Worm (Caenorhabditis elegans): ENCODE results near the gene str-140.

The str-140 gene

ce11 chrV:8085141-8085540 is 17.4 kb upstream of the str-140 start, which contains the start of gene C09H5.7:
TSS of gene C09H5.7 (minus strand) at chrV:8085241.
- TF ChIP-seq ztf-4 (tag; optimal IDR thresholded peaks at IDR 0.05) (no peak), egl-27 (tag; optimal IDR thresholded peaks at IDR 0.05) (no peak), nhr-11 (tag; optimal IDR thresholded peaks at IDR 0.05) (no peak), alr-1 (tag; optimal IDR thresholded peaks at IDR 0.05) (no peak), lin-11 (tag; optimal IDR thresholded peaks at IDR 0.05) (no peak), blmp-1 (tag; optimal IDR thresholded peaks at IDR 0.05; ENCODE audit: insufficient read depth) (no peak), snpc-4 (tag; optimal IDR thresholded peaks at IDR 0.05) (no peak), ZK546.5 (tag; optimal IDR thresholded peaks at IDR 0.05) (no peak), Y55F3AM.14 (GFP tag; optimal IDR thresholded peaks at IDR 0.05) (no peak), nhr-25 (tag; optimal IDR thresholded peaks at IDR 0.05) (no peak), lsy-2 (tag; optimal IDR thresholded peaks at IDR 0.05) (no peak), sem-4 (tag; optimal IDR thresholded peaks at IDR 0.05) (no peak), gmeb-1 (tag; optimal IDR thresholded peaks at IDR 0.05) (no peak), unc-62 (GFP tag; optimal IDR thresholded peaks at IDR 0.05) (no peak), fos-1 (tag; optimal IDR thresholded peaks at IDR 0.05) (no peak)

ce11 chrV:8081579-8081978 is 13.9 kb upstream of the str-140 start, which contains the start of gene str-131:
TSS of gene str-131 (minus strand) at chrV:8081679.
- TF ChIP-seq aly-2 (tag; optimal IDR thresholded peaks at IDR 0.05) (no peak), zag-1 (tag; optimal IDR thresholded peaks at IDR 0.05) (no peak), peb-1 (tag; optimal IDR thresholded peaks at IDR 0.05) (no peak), unc-39 (tag; optimal IDR thresholded peaks at IDR 0.05) (no peak), nhr-10 (tag; optimal IDR thresholded peaks at IDR 0.05) (no peak), ztf-11 (tag; optimal IDR thresholded peaks at IDR 0.05) (no peak), fos-1 (tag; optimal IDR thresholded peaks at IDR 0.05) (no peak)

ce11 chrV:8079813-8080212 is 12.1 kb upstream of the str-140 start:
- no peak for TF ChIP-seq aly-2 (tag; optimal IDR thresholded peaks at IDR 0.05)
- peak; percentile 51 for TF ChIP-seq blmp-1 (tag; optimal IDR thresholded peaks at IDR 0.05; ENCODE audit: insufficient read depth)
- no peak for TF ChIP-seq mab-5 (tag; optimal IDR thresholded peaks at IDR 0.05)
- no peak for TF ChIP-seq crh-2 (tag; optimal IDR thresholded peaks at IDR 0.05)
- TF ChIP-seq lin-11 (tag; optimal IDR thresholded peaks at IDR 0.05) = no peak
- TF ChIP-seq egl-27 (tag; optimal IDR thresholded peaks at IDR 0.05) = peak; percentile 17
- TF ChIP-seq sma-9 (GFP tag; optimal IDR thresholded peaks at IDR 0.05) = peak; percentile 77
- TF ChIP-seq sma-9 (tag; optimal IDR thresholded peaks at IDR 0.05) = no peak
- no peak for TF ChIP-seq Y55F3AM.14 (GFP tag; optimal IDR thresholded peaks at IDR 0.05)
- no peak for TF ChIP-seq nhr-6 (tag; optimal IDR thresholded peaks at IDR 0.05)
- peak; percentile 71 for TF ChIP-seq nhr-25 (tag; optimal IDR thresholded peaks at IDR 0.05)
- TF ChIP-seq nhr-11 (tag; optimal IDR thresholded peaks at IDR 0.05) = no peak
- TF ChIP-seq nhr-77 (tag; optimal IDR thresholded peaks at IDR 0.05) = no peak
- no peak for TF ChIP-seq ama-1 (optimal IDR thresholded peaks at IDR 0.05)
- TF ChIP-seq sma-3 (GFP tag; optimal IDR thresholded peaks at IDR 0.05) = peak; percentile 5
- TF ChIP-seq elt-1 (tag; optimal IDR thresholded peaks at IDR 0.05) = no peak
- no peak for TF ChIP-seq ceh-82 (tag; optimal IDR thresholded peaks at IDR 0.05)
- no peak for TF ChIP-seq ZK546.5 (tag; optimal IDR thresholded peaks at IDR 0.05)

ce11 chrV:8075712-8076111 is 8.0 kb upstream of the str-140 start, which contains the start of gene catp-3:
TSS of gene catp-3 (plus strand) at chrV:8076012.
- TF ChIP-seq Y55F3AM.14 (GFP tag; optimal IDR thresholded peaks at IDR 0.05) (no peak), nhr-129 (tag; optimal IDR thresholded peaks at IDR 0.05) (no peak), sma-3 (GFP tag; optimal IDR thresholded peaks at IDR 0.05) (no peak), lin-39 (tag; optimal IDR thresholded peaks at IDR 0.05) (no peak), unc-55 (GFP tag; optimal IDR thresholded peaks at IDR 0.05) (no peak), mbf-1 (tag; optimal IDR thresholded peaks at IDR 0.05) (no peak), unc-62 (GFP tag; optimal IDR thresholded peaks at IDR 0.05) (no peak), gmeb-1 (tag; optimal IDR thresholded peaks at IDR 0.05) (no peak), lsy-2 (tag; optimal IDR thresholded peaks at IDR 0.05) (no peak), nhr-10 (tag; optimal IDR thresholded peaks at IDR 0.05) (no peak), zag-1 (tag; optimal IDR thresholded peaks at IDR 0.05) (no peak), mab-5 (tag; optimal IDR thresholded peaks at IDR 0.05) (no peak), ZK546.5 (tag; optimal IDR thresholded peaks at IDR 0.05) (no peak), blmp-1 (tag; optimal IDR thresholded peaks at IDR 0.05; ENCODE audit: insufficient read depth) (no peak), lin-11 (tag; optimal IDR thresholded peaks at IDR 0.05) (no peak), ztf-1 (GFP tag; conservative IDR thresholded peaks at IDR 0.05) (no peak)

All from whole organism, L2 larva.